Worm (Caenorhabditis elegans) whole organism, early embryonic: ENCODE data around the gene chd-3.

Source experiments
- ama-1 ChIP-seq: fragments of 150-350 bp; optimal IDR thresholded peaks from 2 replicates; lab custom pipeline; 2014
- ceh-13 ChIP-seq: fragments of 200-800 bp; sonication (Bioruptor generic); optimal IDR thresholded peaks from 2 replicates; lab custom pipeline; 2018; ENCODE audit warnings: mild to moderate bottlenecking, missing genetic modification characterization, missing compliant biosample characterization
- ets-7 ChIP-seq: sonication (generic microtip); optimal IDR thresholded peaks from 2 replicates; lab custom pipeline; 2016; ENCODE audit warnings: missing genotype, missing genetic modification characterization, missing compliant biosample characterization
- hmg-4 ChIP-seq: fragments of 200-800 bp; sonication (Bioruptor generic); optimal IDR thresholded peaks from 2 replicates; lab custom pipeline; 2018; ENCODE audit warnings: mild to moderate bottlenecking, missing genetic modification characterization, missing compliant biosample characterization

DNA sequence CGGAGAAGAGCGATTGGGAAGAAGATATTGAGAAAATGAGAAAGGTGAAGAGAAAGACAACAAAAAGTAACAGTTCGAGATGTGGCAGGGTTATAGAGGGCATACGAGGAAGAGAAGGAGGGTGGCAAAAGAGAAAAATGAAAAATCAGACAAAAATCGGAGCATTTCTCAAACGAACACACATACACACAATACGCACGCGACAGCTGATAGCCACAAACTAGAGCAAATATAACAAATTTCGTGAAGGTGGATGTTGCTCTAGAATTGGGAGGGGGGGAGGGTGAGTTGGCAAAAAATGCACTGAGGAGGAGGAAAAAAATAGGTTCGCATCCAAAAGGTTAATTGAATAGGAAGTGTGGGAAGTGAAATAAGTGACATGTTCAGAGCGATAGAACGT, 27.2 kb downstream of the chd-3 start:
- no peak for TF ChIP-seq ceh-13
- TF ChIP-seq ama-1 (lab: Kevin White, UChicago), result no peak
- TF ChIP-seq hmg-4 (GFP tag; lab: Kevin White, UChicago), result no peak
- TF ChIP-seq ets-7, result no peak
